In genomic region chrX:8974203-8974602, dm6 we compare ENCODE assay signal across 1 fruit fly cellular context.
TF ChIP-seq lines count a peak whose summit lies in the region.

TSS of gene CG10962 (minus strand) at chrX:8974255.

TF ChIP-seq in whole organism, embryonic, 481 proteins besides CTCF, POLR2A, EP300 and RAD21 (continued from another document and continues in another):
- TF ChIP-seq E2f2 (GFP tag; IDR thresholded peaks at IDR 0.05; lab: Robert Waterston, UW) (peak; percentile 39; the same call in 1 of the 2 replicates), Rfx (GFP tag; IDR thresholded peaks at IDR 0.05; lab: Robert Waterston, UW) (peak; percentile 82), CG14667 (GFP tag; IDR thresholded peaks at IDR 0.05; lab: Robert Waterston, UW) (peak; percentile 51; the same call in 1 of the 2 replicates), Dbx (GFP tag; IDR thresholded peaks at IDR 0.05; lab: Robert Waterston, UW) (peak; percentile 81), Xbp1 (GFP tag; optimal IDR thresholded peaks at IDR 0.05; lab: Kevin White, UChicago) (peak; percentile 88), onecut (GFP tag; IDR thresholded peaks at IDR 0.05; lab: Robert Waterston, UW) (peak; percentile 57), CG7963 (GFP tag; IDR thresholded peaks at IDR 0.05; lab: Robert Waterston, UW; ENCODE audit: partially characterized antibody) (no peak), repo (GFP tag; optimal IDR thresholded peaks at IDR 0.05; lab: Kevin White, UChicago) (no peak), Vsx1 (GFP tag; optimal IDR thresholded peaks at IDR 0.05; lab: Kevin White, UChicago) (peak; percentile 3), CG6689 (GFP tag; IDR thresholded peaks at IDR 0.05; lab: Robert Waterston, UW) (peak; percentile 75), CG13624 (GFP tag; optimal IDR thresholded peaks at IDR 0.05; lab: Kevin White, UChicago) (peak; percentile 64), Hey (tag; optimal IDR thresholded peaks at IDR 0.05; lab: Kevin White, UChicago) (no peak), sens (GFP tag; lab: Kevin White, UChicago) (peak; percentile 83), Dad (GFP tag; optimal IDR thresholded peaks at IDR 0.05; lab: Kevin White, UChicago) (peak; percentile 54), CG8388 (GFP tag; optimal IDR thresholded peaks at IDR 0.05; lab: Kevin White, UChicago) (peak; percentile 52), CG6683 (GFP tag; optimal IDR thresholded peaks at IDR 0.05; lab: Kevin White, UChicago) (no peak), D19A (tag; optimal IDR thresholded peaks at IDR 0.05; lab: Kevin White, UChicago) (no peak), CG13287 (GFP tag; IDR thresholded peaks at IDR 0.05; lab: Robert Waterston, UW; ENCODE audit: partially characterized antibody) (no peak), CG17359 (tag; optimal IDR thresholded peaks at IDR 0.05; lab: Kevin White, UChicago) (peak; percentile 69), CG10654 (GFP tag; optimal IDR thresholded peaks at IDR 0.05; lab: Kevin White, UChicago) (peak; percentile 46), ewg (GFP tag; optimal IDR thresholded peaks at IDR 0.05; lab: Kevin White, UChicago) (peak; percentile 23), CG7556 (GFP tag; optimal IDR thresholded peaks at IDR 0.05; lab: Kevin White, UChicago) (peak; percentile 56), hb (GFP tag; IDR thresholded peaks at IDR 0.05; lab: Robert Waterston, UW; ENCODE audit: partially characterized antibody) (no peak), Fer1 (GFP tag; optimal IDR thresholded peaks at IDR 0.05; lab: Kevin White, UChicago) (peak; percentile 50), eyg (GFP tag; optimal IDR thresholded peaks at IDR 0.05; lab: Kevin White, UChicago) (no peak), gsb (GFP tag; IDR thresholded peaks at IDR 0.05; lab: Robert Waterston, UW) (peak; percentile 32; the same call in 1 of the 2 replicates), Lpt (GFP tag; optimal IDR thresholded peaks at IDR 0.05; lab: Kevin White, UChicago) (no peak), CG10274 (GFP tag; optimal IDR thresholded peaks at IDR 0.05; lab: Kevin White, UChicago) (no peak), CG14860 (GFP tag; IDR thresholded peaks at IDR 0.05; lab: Robert Waterston, UW; ENCODE audit: partially characterized antibody) (no peak), NfI (GFP tag; optimal IDR thresholded peaks at IDR 0.05; lab: Kevin White, UChicago) (peak; percentile 66), Meics (GFP tag; optimal IDR thresholded peaks at IDR 0.05; lab: Kevin White, UChicago) (peak; percentile 53), CG8281 (tag; optimal IDR thresholded peaks at IDR 0.05; lab: Kevin White, UChicago) (no peak), Dll (GFP tag; IDR thresholded peaks at IDR 0.05; lab: Robert Waterston, UW; ENCODE audit: partially characterized antibody) (no peak), HLH3B (GFP tag; IDR thresholded peaks at IDR 0.05; lab: Robert Waterston, UW) (peak; percentile 71), D (optimal IDR thresholded peaks at IDR 0.05; lab: Kevin White, UChicago) (no peak), D (GFP tag; optimal IDR thresholded peaks at IDR 0.05; lab: Kevin White, UChicago) (peak; percentile 1), Drgx (GFP tag; IDR thresholded peaks at IDR 0.05; lab: Robert Waterston, UW) (peak; percentile 73), CG10366 (GFP tag; IDR thresholded peaks at IDR 0.05; lab: Robert Waterston, UW) (peak; percentile 81), CG6813 (GFP tag; optimal IDR thresholded peaks at IDR 0.05; lab: Kevin White, UChicago) (peak; percentile 32), Med (GFP tag; lab: Kevin White, UChicago) (peak; percentile 94), CG3281 (GFP tag; optimal IDR thresholded peaks at IDR 0.05; lab: Kevin White, UChicago) (peak; percentile 61), CG13424 (tag; optimal IDR thresholded peaks at IDR 0.05; lab: Kevin White, UChicago) (peak; percentile 71), CG42726 (GFP tag; IDR thresholded peaks at IDR 0.05; lab: Robert Waterston, UW; ENCODE audit: partially characterized antibody) (no peak), da (GFP tag; optimal IDR thresholded peaks at IDR 0.05; lab: Kevin White, UChicago) (no peak), CG14710 (tag; optimal IDR thresholded peaks at IDR 0.05; lab: Kevin White, UChicago) (no peak), kah (GFP tag; optimal IDR thresholded peaks at IDR 0.05; lab: Kevin White, UChicago) (peak; percentile 5), Mad (GFP tag; optimal IDR thresholded peaks at IDR 0.05; lab: Kevin White, UChicago) (no peak), CG13775 (GFP tag; optimal IDR thresholded peaks at IDR 0.05; lab: Kevin White, UChicago) (peak; percentile 29), NC2α (GFP tag; optimal IDR thresholded peaks at IDR 0.05; lab: Kevin White, UChicago) (no peak), Gug (GFP tag; IDR thresholded peaks at IDR 0.05; lab: Robert Waterston, UW) (peak; percentile 57; the same call in 3 of the 4 replicates), B-H2 (GFP tag; optimal IDR thresholded peaks at IDR 0.05; lab: Kevin White, UChicago) (peak; percentile 62), sr (GFP tag; IDR thresholded peaks at IDR 0.05; lab: Robert Waterston, UW) (no peak), CG6272 (GFP tag; IDR thresholded peaks at IDR 0.05; lab: Robert Waterston, UW) (peak; percentile 14; the same call in 1 of the 2 replicates), Ada2b (GFP tag; IDR thresholded peaks at IDR 0.05; lab: Robert Waterston, UW) (peak; percentile 76), BEAF-32 (GFP tag; optimal IDR thresholded peaks at IDR 0.05; lab: Kevin White, UChicago) (no peak), pum (GFP tag; optimal IDR thresholded peaks at IDR 0.05; lab: Kevin White, UChicago) (peak; percentile 28), PHDP (tag; optimal IDR thresholded peaks at IDR 0.05; lab: Kevin White, UChicago) (peak; percentile 78), CG10321 (GFP tag; IDR thresholded peaks at IDR 0.05; lab: Robert Waterston, UW) (no peak), Taf1 (GFP tag; IDR thresholded peaks at IDR 0.05; lab: Robert Waterston, UW) (peak; percentile 61; the same call in 1 of the 2 replicates), cg (GFP tag; optimal IDR thresholded peaks at IDR 0.05; lab: Kevin White, UChicago) (no peak), CG34422 (GFP tag; IDR thresholded peaks at IDR 0.05; lab: Robert Waterston, UW) (peak; percentile 52; the same call in 1 of the 3 replicates), CG10462 (GFP tag; optimal IDR thresholded peaks at IDR 0.05; lab: Kevin White, UChicago) (peak; percentile 3), Side (GFP tag; optimal IDR thresholded peaks at IDR 0.05; lab: Kevin White, UChicago) (peak; percentile 51), CG7987 (GFP tag; optimal IDR thresholded peaks at IDR 0.05; lab: Kevin White, UChicago) (no peak), CG16863 (GFP tag; optimal IDR thresholded peaks at IDR 0.05; lab: Kevin White, UChicago) (peak; percentile 36), CG30403 (GFP tag; optimal IDR thresholded peaks at IDR 0.05; lab: Kevin White, UChicago) (peak; percentile 66), jumu (GFP tag; optimal IDR thresholded peaks at IDR 0.05; lab: Kevin White, UChicago) (peak; percentile 21), ase (GFP tag; IDR thresholded peaks at IDR 0.05; lab: Robert Waterston, UW) (peak; percentile 66; the same call in 2 of the 3 replicates), stc (GFP tag; IDR thresholded peaks at IDR 0.05; lab: Robert Waterston, UW) (peak; percentile 63), zf30C (GFP tag; optimal IDR thresholded peaks at IDR 0.05; lab: Kevin White, UChicago) (peak; percentile 54), sug (tag; optimal IDR thresholded peaks at IDR 0.05; lab: Kevin White, UChicago) (peak; percentile 56), CG14441 (GFP tag; IDR thresholded peaks at IDR 0.05; lab: Robert Waterston, UW) (peak; percentile 70), Oli (tag; optimal IDR thresholded peaks at IDR 0.05; lab: Kevin White, UChicago) (peak; percentile 61), chm (GFP tag; IDR thresholded peaks at IDR 0.05; lab: Robert Waterston, UW) (no peak), abd-A (tag; optimal IDR thresholded peaks at IDR 0.05; lab: Kevin White, UChicago) (no peak), Rx (GFP tag; IDR thresholded peaks at IDR 0.05; lab: Robert Waterston, UW) (peak; percentile 64), Mes4 (GFP tag; optimal IDR thresholded peaks at IDR 0.05; lab: Kevin White, UChicago) (peak; percentile 17), Hr3 (GFP tag; optimal IDR thresholded peaks at IDR 0.05; lab: Kevin White, UChicago) (peak; percentile 43), bigmax (GFP tag; optimal IDR thresholded peaks at IDR 0.05; lab: Kevin White, UChicago) (no peak), corto (GFP tag; optimal IDR thresholded peaks at IDR 0.05; lab: Kevin White, UChicago) (peak; percentile 83), B-H1 (GFP tag; IDR thresholded peaks at IDR 0.05; lab: Robert Waterston, UW) (peak; percentile 59), vvl (GFP tag; IDR thresholded peaks at IDR 0.05; lab: Robert Waterston, UW) (peak; percentile 88), tgo (GFP tag; IDR thresholded peaks at IDR 0.05; lab: Robert Waterston, UW) (peak; percentile 72), Tbp (GFP tag; optimal IDR thresholded peaks at IDR 0.05; lab: Kevin White, UChicago) (no peak), CG14965 (GFP tag; optimal IDR thresholded peaks at IDR 0.05; lab: Kevin White, UChicago; ENCODE audit: borderline replicate concordance) (no peak), NFAT (GFP tag; IDR thresholded peaks at IDR 0.05; lab: Robert Waterston, UW) (peak; percentile 75), sc (optimal IDR thresholded peaks at IDR 0.05; lab: Kevin White, UChicago) (no peak), sc (GFP tag; optimal IDR thresholded peaks at IDR 0.05; lab: Kevin White, UChicago) (no peak), Dek (tag; optimal IDR thresholded peaks at IDR 0.05; lab: Kevin White, UChicago) (no peak), dmrt11E (tag; optimal IDR thresholded peaks at IDR 0.05; lab: Kevin White, UChicago) (peak; percentile 14), CG12659 (GFP tag; optimal IDR thresholded peaks at IDR 0.05; lab: Kevin White, UChicago) (peak; percentile 50), Optix (GFP tag; IDR thresholded peaks at IDR 0.05; lab: Robert Waterston, UW) (peak; percentile 43; the same call in 1 of the 3 replicates), CG30020 (tag; optimal IDR thresholded peaks at IDR 0.05; lab: Kevin White, UChicago) (no peak), row (GFP tag; IDR thresholded peaks at IDR 0.05; lab: Robert Waterston, UW) (peak; percentile 90), dysf (GFP tag; IDR thresholded peaks at IDR 0.05; lab: Robert Waterston, UW) (peak; percentile 82), CG18476 (GFP tag; optimal IDR thresholded peaks at IDR 0.05; lab: Kevin White, UChicago) (no peak), CG4730 (GFP tag; IDR thresholded peaks at IDR 0.05; lab: Robert Waterston, UW) (no peak), gfzf (GFP tag; optimal IDR thresholded peaks at IDR 0.05; lab: Kevin White, UChicago) (no peak), CG6254 (GFP tag; optimal IDR thresholded peaks at IDR 0.05; lab: Kevin White, UChicago) (no peak), Blimp-1 (GFP tag; optimal IDR thresholded peaks at IDR 0.05; lab: Kevin White, UChicago) (no peak), CG7839 (tag; optimal IDR thresholded peaks at IDR 0.05; lab: Kevin White, UChicago) (peak; percentile 86), ssp (GFP tag; IDR thresholded peaks at IDR 0.05; lab: Robert Waterston, UW) (peak; percentile 61), tio (GFP tag; optimal IDR thresholded peaks at IDR 0.05; lab: Kevin White, UChicago) (peak; percentile 28), CG12155 (GFP tag; optimal IDR thresholded peaks at IDR 0.05; lab: Kevin White, UChicago) (peak; percentile 35), CG15073 (GFP tag; optimal IDR thresholded peaks at IDR 0.05; lab: Kevin White, UChicago) (no peak), Mrtf (GFP tag; IDR thresholded peaks at IDR 0.05; lab: Robert Waterston, UW) (peak; percentile 56; the same call in 2 of the 3 replicates), CG18619 (GFP tag; optimal IDR thresholded peaks at IDR 0.05; lab: Kevin White, UChicago) (peak; percentile 49), Atf3 (GFP tag; optimal IDR thresholded peaks at IDR 0.05; lab: Kevin White, UChicago) (peak; percentile 4), bab2 (GFP tag; optimal IDR thresholded peaks at IDR 0.05; lab: Kevin White, UChicago) (peak; percentile 77), chinmo (GFP tag; IDR thresholded peaks at IDR 0.05; lab: Robert Waterston, UW; ENCODE audit: partially characterized antibody) (0 out of 4 replicates have a peak, but pooled peaks have one; percentile 37), CG8359 (GFP tag; optimal IDR thresholded peaks at IDR 0.05; lab: Kevin White, UChicago; ENCODE audit: borderline replicate concordance) (peak; percentile 27), Gsc (GFP tag; IDR thresholded peaks at IDR 0.05; lab: Robert Waterston, UW) (no peak), CG1233 (GFP tag; optimal IDR thresholded peaks at IDR 0.05; lab: Kevin White, UChicago) (peak; percentile 47), prd (optimal IDR thresholded peaks at IDR 0.05; lab: Kevin White, UChicago) (no peak), prd (GFP tag; IDR thresholded peaks at IDR 0.05; lab: Robert Waterston, UW) (peak; percentile 67), CG4282 (GFP tag; optimal IDR thresholded peaks at IDR 0.05; lab: Kevin White, UChicago) (no peak), CG2678 (tag; optimal IDR thresholded peaks at IDR 0.05; lab: Kevin White, UChicago) (peak; percentile 76), CG17385 (GFP tag; optimal IDR thresholded peaks at IDR 0.05; lab: Kevin White, UChicago) (peak; percentile 60), CG9797 (GFP tag; optimal IDR thresholded peaks at IDR 0.05; lab: Kevin White, UChicago) (no peak), CG7372 (GFP tag; IDR thresholded peaks at IDR 0.05; lab: Robert Waterston, UW) (peak; percentile 45), Usf (GFP tag; optimal IDR thresholded peaks at IDR 0.05; lab: Kevin White, UChicago) (no peak), CG2889 (GFP tag; IDR thresholded peaks at IDR 0.05; lab: Robert Waterston, UW) (peak; percentile 51; the same call in 2 of the 3 replicates), dimm (GFP tag; IDR thresholded peaks at IDR 0.05; lab: Robert Waterston, UW) (peak; percentile 67), CG31441 (GFP tag; IDR thresholded peaks at IDR 0.05; lab: Robert Waterston, UW) (peak; percentile 53), ato (GFP tag; IDR thresholded peaks at IDR 0.05; lab: Robert Waterston, UW; ENCODE audit: partially characterized antibody) (no peak), Dip3 (GFP tag; optimal IDR thresholded peaks at IDR 0.05; lab: Kevin White, UChicago) (peak; percentile 38), CG31365 (tag; optimal IDR thresholded peaks at IDR 0.05; lab: Kevin White, UChicago) (no peak), danr (GFP tag; IDR thresholded peaks at IDR 0.05; lab: Robert Waterston, UW) (peak; percentile 70), CG1792 (GFP tag; optimal IDR thresholded peaks at IDR 0.05; lab: Kevin White, UChicago) (peak; percentile 21), Trl (optimal IDR thresholded peaks at IDR 0.05; lab: Kevin White, UChicago) (peak; percentile 2 to 31), Trl (GFP tag; optimal IDR thresholded peaks at IDR 0.05; lab: Kevin White, UChicago) (peak; percentile 36), CG10209 (GFP tag; optimal IDR thresholded peaks at IDR 0.05; lab: Kevin White, UChicago) (peak; percentile 49)
